Worm (Caenorhabditis elegans) whole organism, late embryonic: Measurements from ENCODE around the gene H20J04.6.

Experiments used
- F13H6.1 ChIP-seq: sonication (generic microtip); optimal IDR thresholded peaks from 2 replicates; lab custom pipeline; 2016; ENCODE audit warnings: missing genetic modification characterization, missing compliant biosample characterization
- ceh-24 ChIP-seq: sonication (generic microtip); optimal IDR thresholded peaks from 2 replicates; lab custom pipeline; 2016; ENCODE audit warnings: mild to moderate bottlenecking, missing genetic modification characterization, missing compliant biosample characterization
- ceh-30 ChIP-seq: fragments of 150-350 bp; optimal IDR thresholded peaks from 2 replicates; lab custom pipeline; 2014; ENCODE audit warnings: missing biosample characterization, missing genetic modification characterization
- dmd-4 ChIP-seq: sonication (generic microtip); optimal IDR thresholded peaks from 2 replicates; lab custom pipeline; 2016; ENCODE audit warnings: borderline replicate concordance, missing genetic modification characterization, missing compliant biosample characterization
- dve-1 ChIP-seq: sonication (generic microtip); optimal IDR thresholded peaks from 2 replicates; lab custom pipeline; 2017; ENCODE audit warnings: antibody characterized with exemption, mild to moderate bottlenecking, missing genetic modification characterization, missing compliant biosample characterization
- fkh-10 ChIP-seq: fragments of 150-350 bp; optimal IDR thresholded peaks from 2 replicates; lab custom pipeline; 2014; ENCODE audit warnings: missing biosample characterization, missing genetic modification reagents, missing genetic modification characterization
- fkh-6 ChIP-seq: sonication (generic microtip); optimal IDR thresholded peaks from 2 replicates; lab custom pipeline; 2016; ENCODE audit warnings: missing genetic modification characterization, missing compliant biosample characterization
- pha-4 ChIP-seq: fragments of 150-350 bp; optimal IDR thresholded peaks from 2 replicates; lab custom pipeline; 2018; ENCODE audit warnings: missing biosample characterization, missing genetic modification reagents, missing genetic modification characterization
- pqm-1 ChIP-seq: sonication (generic microtip); optimal IDR thresholded peaks from 2 replicates; lab custom pipeline; 2016; ENCODE audit warnings: missing genetic modification characterization, missing compliant biosample characterization
- sox-4 ChIP-seq: sonication (generic microtip); optimal IDR thresholded peaks from 2 replicates; lab custom pipeline; 2017; ENCODE audit warnings: mild to moderate bottlenecking, missing genetic modification characterization, inconsistent platforms, missing compliant biosample characterization
- tbx-2 ChIP-seq: sonication (generic microtip); optimal IDR thresholded peaks from 2 replicates; lab custom pipeline; 2016; ENCODE audit warnings: missing genetic modification characterization, missing compliant biosample characterization

ce11 chrII:4372406-4372805, 49.4 kb downstream of the H20J04.6 start, which contains the start of gene paic-1:
- TF ChIP-seq pha-4 (tag; lab: Kevin White, UChicago), result no peak
- no peak for TF ChIP-seq ceh-30
- TF ChIP-seq pqm-1 (tag; lab: Kevin White, UChicago), result no peak
- TF ChIP-seq ceh-24, result no peak
- TF ChIP-seq dve-1 (tag; lab: Kevin White, UChicago), result no peak
- no peak for TF ChIP-seq fkh-6
- TF ChIP-seq F13H6.1, result no peak
- no peak for TF ChIP-seq tbx-2 (tag; lab: Kevin White, UChicago)
- TF ChIP-seq dmd-4 (tag; lab: Kevin White, UChicago), result no peak
- TF ChIP-seq fkh-10, result no peak
- no peak for TF ChIP-seq sox-4 (tag; lab: Kevin White, UChicago)
